Fruit fly (Drosophila melanogaster): Measurements from ENCODE around the gene CG9853.

DNA sequence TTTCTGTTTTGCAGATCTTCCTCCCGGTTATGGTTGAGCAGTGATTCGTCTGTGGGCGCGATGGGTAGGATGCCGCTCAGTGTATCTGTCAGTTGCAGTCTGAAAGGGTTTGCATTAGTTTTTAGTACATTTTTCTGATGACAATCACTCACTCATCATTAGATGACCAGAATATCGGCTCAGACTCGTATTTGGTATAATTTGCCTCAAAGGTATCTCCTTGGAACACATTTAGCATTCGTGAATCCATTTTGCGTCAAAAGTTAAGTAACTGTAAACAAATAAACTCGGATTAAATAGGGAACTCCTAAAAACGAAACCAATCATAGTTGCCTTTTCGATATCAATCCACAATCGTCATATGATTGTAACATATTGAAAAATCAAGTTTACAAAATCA is 24.9 kb upstream of the CG9853 start, which contains the start of gene CG31525:
- TF ChIP-seq Snoo (tag; optimal IDR thresholded peaks at IDR 0.05) (no peak), fd96Ca (GFP tag; IDR thresholded peaks at IDR 0.05) (no peak), CG32121 (GFP tag; IDR thresholded peaks at IDR 0.05) (no peak), EcR (GFP tag; optimal IDR thresholded peaks at IDR 0.05) (no peak), gl (tag; optimal IDR thresholded peaks at IDR 0.05) (no peak), CG8159 (tag; optimal IDR thresholded peaks at IDR 0.05) (no peak), CG13204 (GFP tag; optimal IDR thresholded peaks at IDR 0.05) (no peak), CG34367 (tag; optimal IDR thresholded peaks at IDR 0.05) (no peak), CG4496 (GFP tag; IDR thresholded peaks at IDR 0.05) (no peak), CG10348 (GFP tag; IDR thresholded peaks at IDR 0.05) (no peak), CG17806 (tag; optimal IDR thresholded peaks at IDR 0.05) (no peak)

All from whole organism, pupa.